Worm (Caenorhabditis elegans) whole organism, midembryonic: ENCODE results near the gene R11D1.2.

Source experiments
- cog-1 ChIP-seq: sonication (generic microtip); optimal IDR thresholded peaks from 2 replicates; lab custom pipeline; 2016; ENCODE audit warnings: missing genetic modification characterization, missing compliant biosample characterization
- flt-1 ChIP-seq: fragments of 200-800 bp; sonication (Bioruptor generic); IDR thresholded peaks from 2 replicates; pipeline ENCODE4 v1.3.6; 2022; ENCODE audit warnings: missing genetic modification characterization, missing compliant biosample characterization
- ztf-29 ChIP-seq: fragments of 200-800 bp; sonication (Bioruptor generic); IDR thresholded peaks from 2 replicates; pipeline ENCODE4 v1.3.6; 2022; ENCODE audit warnings: missing genetic modification reagents, missing genetic modification characterization, missing compliant biosample characterization

- TF ChIP-seq cog-1 (tag; lab: Kevin White, UChicago) (no peak), flt-1 (GFP tag; lab: Robert Waterston, UW) (no peak), ztf-29 (GFP tag; lab: Robert Waterston, UW) (no peak)
These were observed 46.8 kb upstream of the R11D1.2 start, which contains the start of gene W05B10.3 for ce11 chrV:12661619-12662018.
